Comparison of ENCODE assay signal across 3 fruit fly cellular contexts in genomic region chr2L:18481746-18482145, dm6.
TF ChIP-seq lines count a peak whose summit lies in the region.

No protein-coding gene starts in this region.

- TF ChIP-seq CTCF in whole organism, embryonic (GFP tag; optimal IDR thresholded peaks at IDR 0.05; lab: Kevin White, UChicago): no peak

TF ChIP-seq in whole organism, embryonic, 481 proteins besides CTCF, POLR2A, EP300 and RAD21:
- TF ChIP-seq crol (GFP tag; IDR thresholded peaks at IDR 0.05; lab: Robert Waterston, UW): peak; percentile 22; the same call in 1 of the 2 replicates
- no peak for TF ChIP-seq CG9876 (GFP tag; optimal IDR thresholded peaks at IDR 0.05; lab: Kevin White, UChicago)
- peak; percentile 61 for TF ChIP-seq Ets65A (GFP tag; lab: Kevin White, UChicago)
- TF ChIP-seq sens (GFP tag; lab: Kevin White, UChicago): peak; percentile 4
- TF ChIP-seq seq (GFP tag; IDR thresholded peaks at IDR 0.05; lab: Robert Waterston, UW): no peak
- TF ChIP-seq ttk (GFP tag; IDR thresholded peaks at IDR 0.05; lab: Robert Waterston, UW): no peak
- 0 out of 4 replicates have a peak, but pooled peaks have one; percentile 12 for TF ChIP-seq chinmo (GFP tag; IDR thresholded peaks at IDR 0.05; lab: Robert Waterston, UW; ENCODE audit: partially characterized antibody)
- TF ChIP-seq CG12659 (GFP tag; optimal IDR thresholded peaks at IDR 0.05; lab: Kevin White, UChicago): no peak

TF ChIP-seq in whole organism, prepupa, 60 proteins besides CTCF, POLR2A, EP300 and RAD21:
- TF ChIP-seq spab (GFP tag; optimal IDR thresholded peaks at IDR 0.05; lab: Kevin White, UChicago) (no peak), CG1621 (tag; optimal IDR thresholded peaks at IDR 0.05; lab: Kevin White, UChicago) (peak; percentile 1), lz (GFP tag; optimal IDR thresholded peaks at IDR 0.05; lab: Kevin White, UChicago) (no peak), Sox15 (GFP tag; optimal IDR thresholded peaks at IDR 0.05; lab: Kevin White, UChicago) (no peak), net (GFP tag; optimal IDR thresholded peaks at IDR 0.05; lab: Kevin White, UChicago) (no peak), ss (GFP tag; optimal IDR thresholded peaks at IDR 0.05; lab: Kevin White, UChicago) (peak in 1 of 2 experiments; percentile 83), OdsH (GFP tag; optimal IDR thresholded peaks at IDR 0.05; lab: Kevin White, UChicago) (no peak), esn (GFP tag; optimal IDR thresholded peaks at IDR 0.05; lab: Kevin White, UChicago) (no peak), vri (GFP tag; optimal IDR thresholded peaks at IDR 0.05; lab: Kevin White, UChicago) (no peak), CG10631 (GFP tag; optimal IDR thresholded peaks at IDR 0.05; lab: Kevin White, UChicago) (no peak), CG11902 (GFP tag; optimal IDR thresholded peaks at IDR 0.05; lab: Kevin White, UChicago) (no peak), CG8632 (GFP tag; optimal IDR thresholded peaks at IDR 0.05; lab: Kevin White, UChicago) (no peak), Ets96B (tag; optimal IDR thresholded peaks at IDR 0.05; lab: Kevin White, UChicago) (no peak), eg (GFP tag; IDR thresholded peaks at IDR 0.05; lab: Robert Waterston, UW) (0 out of 3 replicates have a peak, but pooled peaks have one; percentile 8), CG15336 (GFP tag; IDR thresholded peaks at IDR 0.05; lab: Robert Waterston, UW) (no peak), cyc (GFP tag; optimal IDR thresholded peaks at IDR 0.05; lab: Kevin White, UChicago) (no peak), dsx (GFP tag; optimal IDR thresholded peaks at IDR 0.05; lab: Kevin White, UChicago; ENCODE audit: poor library complexity, severe bottlenecking) (peak; percentile 10), acj6 (GFP tag; optimal IDR thresholded peaks at IDR 0.05; lab: Kevin White, UChicago) (no peak), Hr38 (GFP tag; optimal IDR thresholded peaks at IDR 0.05; lab: Kevin White, UChicago) (no peak), CG3032 (tag; optimal IDR thresholded peaks at IDR 0.05; lab: Kevin White, UChicago) (no peak), CG6163 (GFP tag; IDR thresholded peaks at IDR 0.05; lab: Robert Waterston, UW) (no peak), CG6792 (GFP tag; optimal IDR thresholded peaks at IDR 0.05; lab: Kevin White, UChicago) (no peak), CG6854 (GFP tag; optimal IDR thresholded peaks at IDR 0.05; lab: Kevin White, UChicago) (peak; percentile 16), CG7368 (GFP tag; optimal IDR thresholded peaks at IDR 0.05; lab: Kevin White, UChicago) (no peak)

TF ChIP-seq in whole organism, pupa, 21 proteins besides CTCF, POLR2A, EP300 and RAD21:
- TF ChIP-seq EcR (GFP tag; optimal IDR thresholded peaks at IDR 0.05; lab: Kevin White, UChicago) (peak; percentile 70), CG13204 (GFP tag; optimal IDR thresholded peaks at IDR 0.05; lab: Kevin White, UChicago) (peak; percentile 60), Snoo (tag; optimal IDR thresholded peaks at IDR 0.05; lab: Kevin White, UChicago) (no peak)

Comparison
In these comparisons a context has a peak if more than half of its experiments do, and no peak if none do; other contexts are left out.
1. Of the 7 proteins assayed by ChIP-seq in both whole organism, embryonic and whole organism, prepupa: peak only in whole organism, embryonic: none; only in whole organism, prepupa: CG6854; in both: none; in neither: 6.